Worm (Caenorhabditis elegans): ENCODE measurements around the gene Y48A6C.4.

DNA sequence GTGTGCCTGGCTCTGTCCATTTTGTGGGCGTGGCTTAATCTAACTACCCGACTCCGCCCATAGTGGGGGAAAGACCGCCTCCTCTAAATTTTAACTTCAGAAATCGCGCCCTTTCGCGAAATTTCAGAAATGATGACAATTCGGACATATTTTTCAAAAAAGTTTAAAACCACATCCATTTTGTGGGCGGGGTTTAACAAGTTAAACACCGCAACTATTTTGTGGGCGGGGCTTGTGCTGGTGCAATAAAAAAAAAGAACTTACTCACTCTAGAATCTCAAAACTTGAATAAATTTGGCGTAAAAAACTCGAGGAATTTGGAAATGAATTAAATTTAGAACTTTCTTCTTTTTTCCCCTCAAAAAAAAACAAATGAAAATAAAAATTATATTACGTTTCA, 50.9 kb downstream of the Y48A6C.4 start:
- TF ChIP-seq ceh-36 (tag; optimal IDR thresholded peaks at IDR 0.05) (no peak), ama-1 (optimal IDR thresholded peaks at IDR 0.05) (no peak), flt-1 (GFP tag; IDR thresholded peaks at IDR 0.05) (no peak), tbx-11 (GFP tag; IDR thresholded peaks at IDR 0.05) (no peak), tra-4 (tag; optimal IDR thresholded peaks at IDR 0.05) (no peak), aly-1 (tag; optimal IDR thresholded peaks at IDR 0.05) (no peak), tbx-37 (GFP tag; conservative IDR thresholded peaks at IDR 0.05) (no peak), sea-1 (GFP tag; conservative IDR thresholded peaks at IDR 0.05) (no peak), hmbx-1 (tag; optimal IDR thresholded peaks at IDR 0.05) (no peak), F13C5.2 (tag; optimal IDR thresholded peaks at IDR 0.05) (no peak), ceh-13 (GFP tag; optimal IDR thresholded peaks at IDR 0.05) (no peak), B0310.2 (tag; optimal IDR thresholded peaks at IDR 0.05) (no peak)

All from whole organism, early embryonic.